Fruit fly (Drosophila melanogaster) whole organism: ENCODE results near the gene CG31875.

Experiments used
- CG8478 ChIP-seq: fragments of >200 bp; optimal IDR thresholded peaks from 2 replicates; lab custom pipeline; 2018; ENCODE audit warnings: inconsistent platforms
- pan ChIP-seq: fragments of >200 bp; optimal IDR thresholded peaks from 2 replicates; lab custom pipeline; 2017
- psq ChIP-seq: fragments of >200 bp; optimal IDR thresholded peaks from 2 replicates; lab custom pipeline; 2017

DNA sequence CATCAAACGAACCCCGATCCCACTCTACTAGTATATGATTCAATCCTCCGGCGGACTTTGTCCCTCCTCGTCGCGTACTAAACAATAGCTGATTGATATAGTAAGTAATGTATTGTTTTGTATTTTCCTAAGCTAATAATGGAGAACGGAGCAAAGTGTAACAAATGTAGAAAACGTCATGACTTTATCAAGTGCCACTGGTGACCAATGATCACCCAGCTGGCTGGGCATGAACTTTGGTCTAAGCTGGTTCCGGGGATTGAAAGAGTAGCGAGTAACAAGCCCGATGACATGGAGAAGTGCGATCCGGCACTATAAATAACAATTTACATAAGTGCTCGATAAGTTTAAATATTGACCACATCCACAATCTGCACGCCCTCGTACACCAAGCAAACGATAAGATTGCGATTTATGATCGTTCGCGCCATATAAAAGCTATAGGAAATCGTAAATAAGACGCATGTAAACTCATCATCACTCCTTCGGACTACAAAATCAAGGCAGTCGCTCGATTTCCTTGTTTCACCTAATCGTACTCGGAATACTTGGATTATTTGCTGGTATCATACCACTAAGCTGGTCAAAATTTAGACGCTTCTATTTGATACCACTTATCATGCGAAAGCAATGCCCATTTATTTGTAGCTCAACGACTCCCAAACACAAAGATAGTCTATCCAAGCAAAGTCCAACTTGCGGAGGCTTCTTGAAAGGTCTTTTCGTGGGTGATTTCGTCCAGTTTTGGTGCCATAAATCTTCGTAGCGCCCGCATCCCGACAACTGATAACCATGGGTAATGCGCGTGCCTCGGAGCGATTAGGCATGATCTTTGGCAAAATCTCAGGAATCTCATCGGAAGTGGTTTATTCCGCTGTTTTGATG lies 53.1 kb downstream of the CG31875 start:
- TF ChIP-seq psq (lab: Kevin White, UChicago): no peak
- TF ChIP-seq CG8478: no peak
- TF ChIP-seq pan (lab: Kevin White, UChicago): no peak
